Worm (Caenorhabditis elegans) whole organism, midembryonic: ENCODE results near the gene ins-22.
A peak's percentile ranks its signal among the peaks of the same experiment; 100 is the strongest.

ENCODE experiments used
- T22C8.4 ChIP-seq: fragments of 200-800 bp; sonication (Bioruptor generic); IDR thresholded peaks from 2 replicates; pipeline ENCODE4 v1.3.6; 2022; ENCODE audit warnings: missing genetic modification characterization, missing compliant biosample characterization
- cog-1 ChIP-seq: sonication (generic microtip); optimal IDR thresholded peaks from 2 replicates; lab custom pipeline; 2016; ENCODE audit warnings: missing genetic modification characterization, missing compliant biosample characterization
- flt-1 ChIP-seq: fragments of 200-800 bp; sonication (Bioruptor generic); IDR thresholded peaks from 2 replicates; pipeline ENCODE4 v1.3.6; 2022; ENCODE audit warnings: missing genetic modification characterization, missing compliant biosample characterization
- klf-2 ChIP-seq: fragments of 200-800 bp; sonication (Bioruptor generic); conservative IDR thresholded peaks from 2 replicates; pipeline ENCODE4 v1.3.6; 2022; ENCODE audit warnings: missing genetic modification reagents, missing genetic modification characterization, missing compliant biosample characterization
- med-1 ChIP-seq: sonication (generic microtip); optimal IDR thresholded peaks from 2 replicates; lab custom pipeline; 2017; ENCODE audit warnings: missing genetic modification characterization, mild to moderate bottlenecking, missing compliant biosample characterization, antibody characterized with exemption, missing genetic modification reagents; ENCODE audit not compliant: insufficient read depth
- ref-1 ChIP-seq: fragments of 200-800 bp; sonication (Bioruptor generic); conservative IDR thresholded peaks from 2 replicates; pipeline ENCODE4 v1.3.6; 2022; ENCODE audit warnings: missing genetic modification reagents, missing genetic modification characterization, missing compliant biosample characterization
- tab-1 ChIP-seq: fragments of 200-800 bp; sonication (Bioruptor generic); IDR thresholded peaks from 2 replicates; pipeline ENCODE4 v1.3.6; 2022; ENCODE audit warnings: missing genetic modification characterization, missing compliant biosample characterization
- ztf-23 ChIP-seq: fragments of 200-800 bp; sonication (Bioruptor generic); IDR thresholded peaks from 2 replicates; pipeline ENCODE4 v1.3.6; 2022; ENCODE audit warnings: missing genetic modification reagents, missing genetic modification characterization, missing compliant biosample characterization
- ztf-29 ChIP-seq: fragments of 200-800 bp; sonication (Bioruptor generic); IDR thresholded peaks from 2 replicates; pipeline ENCODE4 v1.3.6; 2022; ENCODE audit warnings: missing genetic modification reagents, missing genetic modification characterization, missing compliant biosample characterization

DNA sequence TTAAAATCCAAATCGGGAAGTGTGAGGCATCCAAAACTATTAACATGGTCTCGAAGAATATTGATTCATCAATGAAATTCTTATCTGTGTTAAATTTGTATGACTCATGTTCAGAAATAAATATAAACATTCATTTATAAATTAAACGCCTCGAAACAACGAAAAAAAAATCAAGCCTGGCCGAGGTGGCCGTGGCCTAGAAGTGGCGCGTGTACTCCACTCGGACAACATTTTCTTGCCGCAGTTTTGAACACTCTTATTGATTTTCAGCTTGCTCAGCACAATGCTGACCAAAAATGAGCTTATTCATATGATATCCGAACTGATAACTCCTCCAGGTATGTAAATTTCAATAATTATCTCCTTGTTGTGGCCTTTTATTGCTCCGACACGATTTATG, 38.1 kb downstream of the ins-22 start, which contains the start of gene ekl-6:
- TF ChIP-seq cog-1, result peak; percentile 37
- TF ChIP-seq ztf-29 (GFP tag; lab: Robert Waterston, UW), result no peak
- TF ChIP-seq klf-2 (GFP tag; lab: Robert Waterston, UW), result no peak
- no peak for TF ChIP-seq ztf-23 (GFP tag; lab: Robert Waterston, UW)
- peak; percentile 71 for TF ChIP-seq flt-1
- TF ChIP-seq ref-1 (GFP tag; lab: Robert Waterston, UW), result no peak
- peak; percentile 10; the same call in 1 of the 2 replicates for TF ChIP-seq T22C8.4 (GFP tag; lab: Robert Waterston, UW)
- TF ChIP-seq med-1 (GFP tag; lab: Kevin White, UChicago), result no peak
- TF ChIP-seq tab-1 (GFP tag; lab: Robert Waterston, UW), result no peak
